Comparison of ENCODE assay signal across 4 worm cellular contexts in genomic region chrV:6505339-6505811, ce11.
TF ChIP-seq lines count a peak whose summit lies in the region.

TSS of gene W01A11.7 (minus strand) at chrV:6505389.

TF ChIP-seq in whole organism, L1 larva, 84 proteins besides CTCF, POLR2A, EP300 and RAD21 (continues in another document):
- TF ChIP-seq lin-13 (GFP tag; optimal IDR thresholded peaks at IDR 0.05; lab: Kevin White, UChicago) (peak; percentile 37), sup-37 (GFP tag; optimal IDR thresholded peaks at IDR 0.05; lab: Kevin White, UChicago) (no peak), ets-5 (GFP tag; IDR thresholded peaks at IDR 0.05; lab: Robert Waterston, UW) (no peak), pag-3 (tag; optimal IDR thresholded peaks at IDR 0.05; lab: Kevin White, UChicago; ENCODE audit: borderline replicate concordance, insufficient read depth) (no peak), ces-1 (GFP tag; optimal IDR thresholded peaks at IDR 0.05; lab: Kevin White, UChicago) (no peak), dpl-1 (GFP tag; optimal IDR thresholded peaks at IDR 0.05; lab: Kevin White, UChicago) (peak; percentile 13 to 39 (median 34)), pax-3 (tag; optimal IDR thresholded peaks at IDR 0.05; lab: Kevin White, UChicago) (no peak), lin-14 (GFP tag; optimal IDR thresholded peaks at IDR 0.05; lab: Kevin White, UChicago) (peak; percentile 82), lsy-2 (tag; optimal IDR thresholded peaks at IDR 0.05; lab: Kevin White, UChicago) (peak; percentile 8 to 47), alr-1 (tag; optimal IDR thresholded peaks at IDR 0.05; lab: Kevin White, UChicago; ENCODE audit: borderline replicate concordance) (no peak), unc-62 (GFP tag; optimal IDR thresholded peaks at IDR 0.05; lab: Kevin White, UChicago) (no peak), ama-1 (optimal IDR thresholded peaks at IDR 0.05; lab: Kevin White, UChicago) (no peak), efl-3 (GFP tag; optimal IDR thresholded peaks at IDR 0.05; lab: Kevin White, UChicago) (no peak), egl-27 (tag; optimal IDR thresholded peaks at IDR 0.05; lab: Kevin White, UChicago) (no peak), nhr-20 (tag; optimal IDR thresholded peaks at IDR 0.05; lab: Kevin White, UChicago) (peak; percentile 93), unc-130 (tag; optimal IDR thresholded peaks at IDR 0.05; lab: Kevin White, UChicago) (no peak), mab-9 (GFP tag; IDR thresholded peaks at IDR 0.05; lab: Robert Waterston, UW) (no peak), sox-4 (tag; optimal IDR thresholded peaks at IDR 0.05; lab: Kevin White, UChicago) (no peak), elt-2 (tag; optimal IDR thresholded peaks at IDR 0.05; lab: Kevin White, UChicago) (no peak), unc-86 (tag; optimal IDR thresholded peaks at IDR 0.05; lab: Kevin White, UChicago) (no peak), ceh-88 (GFP tag; IDR thresholded peaks at IDR 0.05; lab: Robert Waterston, UW) (no peak), tbx-2 (tag; optimal IDR thresholded peaks at IDR 0.05; lab: Kevin White, UChicago) (peak; percentile 72), mef-2 (tag; optimal IDR thresholded peaks at IDR 0.05; lab: Kevin White, UChicago) (no peak)

TF ChIP-seq in whole organism, L2 larva, 48 proteins besides CTCF, POLR2A, EP300 and RAD21:
- TF ChIP-seq nhr-25 (tag; optimal IDR thresholded peaks at IDR 0.05; lab: Kevin White, UChicago), result peak; percentile 48
- TF ChIP-seq sma-9 (GFP tag; optimal IDR thresholded peaks at IDR 0.05; lab: Kevin White, UChicago), result peak; percentile 47
- TF ChIP-seq sma-9 (tag; optimal IDR thresholded peaks at IDR 0.05; lab: Kevin White, UChicago), result no peak
- peak; percentile 34 for TF ChIP-seq nhr-129 (tag; optimal IDR thresholded peaks at IDR 0.05; lab: Kevin White, UChicago)
- TF ChIP-seq lin-11 (tag; optimal IDR thresholded peaks at IDR 0.05; lab: Kevin White, UChicago), result no peak
- TF ChIP-seq gmeb-1 (tag; optimal IDR thresholded peaks at IDR 0.05; lab: Kevin White, UChicago), result peak; percentile 34
- peak; percentile 18 for TF ChIP-seq nhr-21 (tag; optimal IDR thresholded peaks at IDR 0.05; lab: Kevin White, UChicago)
- TF ChIP-seq ztf-11 (tag; optimal IDR thresholded peaks at IDR 0.05; lab: Kevin White, UChicago), result no peak
- TF ChIP-seq skn-1 (tag; optimal IDR thresholded peaks at IDR 0.05; lab: Kevin White, UChicago), result no peak
- TF ChIP-seq ztf-1 (GFP tag; conservative IDR thresholded peaks at IDR 0.05; lab: Robert Waterston, UW), result no peak
- peak; percentile 78 for TF ChIP-seq sma-3 (GFP tag; optimal IDR thresholded peaks at IDR 0.05; lab: Kevin White, UChicago)
- no peak for TF ChIP-seq nhr-6 (tag; optimal IDR thresholded peaks at IDR 0.05; lab: Kevin White, UChicago)
- no peak for TF ChIP-seq blmp-1 (tag; optimal IDR thresholded peaks at IDR 0.05; lab: Kevin White, UChicago; ENCODE audit: insufficient read depth)
- TF ChIP-seq lin-13 (GFP tag; optimal IDR thresholded peaks at IDR 0.05; lab: Kevin White, UChicago), result no peak
- no peak for TF ChIP-seq unc-55 (GFP tag; optimal IDR thresholded peaks at IDR 0.05; lab: Kevin White, UChicago)

TF ChIP-seq in whole organism, L4 larva, 104 proteins besides CTCF, POLR2A, EP300 and RAD21:
- TF ChIP-seq F10B5.3 (tag; optimal IDR thresholded peaks at IDR 0.05; lab: Kevin White, UChicago) (no peak), F49E8.2 (tag; optimal IDR thresholded peaks at IDR 0.05; lab: Kevin White, UChicago; ENCODE audit: borderline replicate concordance) (no peak), nhr-42 (GFP tag; IDR thresholded peaks at IDR 0.05; lab: Robert Waterston, UW) (no peak), hlh-30 (tag; optimal IDR thresholded peaks at IDR 0.05; lab: Kevin White, UChicago; ENCODE audit: insufficient read depth) (peak; percentile 70), madf-5 (GFP tag; IDR thresholded peaks at IDR 0.05; lab: Robert Waterston, UW) (no peak), daf-12 (tag; optimal IDR thresholded peaks at IDR 0.05; lab: Kevin White, UChicago) (no peak), hlh-11 (tag; optimal IDR thresholded peaks at IDR 0.05; lab: Kevin White, UChicago) (peak; percentile 27), nhr-48 (tag; optimal IDR thresholded peaks at IDR 0.05; lab: Kevin White, UChicago) (peak; percentile 10), unc-62 (GFP tag; optimal IDR thresholded peaks at IDR 0.05 in 1 of 2; lab: Kevin White, UChicago) (peak in 1 of 2 experiments; percentile 65), unc-62 (tag; optimal IDR thresholded peaks at IDR 0.05; lab: Kevin White, UChicago) (no peak), ceh-20 (GFP tag; IDR thresholded peaks at IDR 0.05; lab: Robert Waterston, UW) (0 out of 2 replicates have a peak, but pooled peaks have one; percentile 34), arid-1 (GFP tag; conservative IDR thresholded peaks at IDR 0.05; lab: Robert Waterston, UW) (no peak)

TF ChIP-seq in whole organism, young adult, 124 proteins besides CTCF, POLR2A, EP300 and RAD21:
- peak; percentile 17 for TF ChIP-seq ztf-26 (tag; optimal IDR thresholded peaks at IDR 0.05; lab: Kevin White, UChicago)
- TF ChIP-seq egrh-3 (GFP tag; IDR thresholded peaks at IDR 0.05; lab: Robert Waterston, UW), result no peak
- TF ChIP-seq ztf-22 (GFP tag; optimal IDR thresholded peaks at IDR 0.05; lab: Kevin White, UChicago), result no peak
